Fruit fly (Drosophila melanogaster) whole organism, prepupa: Measurements from ENCODE around the gene bwa.

ENCODE experiments used
- CG11294 ChIP-seq: fragments of 200-800 bp; sonication (Bioruptor generic); IDR thresholded peaks from 2 replicates; pipeline ENCODE4 v1.3.6; 2022; ENCODE audit warnings: missing biosample characterization, missing genetic modification characterization
- CG6854 ChIP-seq: fragments of 200-800 bp; sonication (Bioruptor generic); optimal IDR thresholded peaks from 2 replicates; lab custom pipeline; 2017; ENCODE audit warnings: missing biosample characterization, mild to moderate bottlenecking, missing genetic modification characterization
- CG8119 ChIP-seq: fragments of 200-800 bp; sonication (Bioruptor generic); IDR thresholded peaks from 3 replicates; pipeline ENCODE4 v1.3.6; 2022; ENCODE audit warnings: missing biosample characterization, missing genetic modification characterization
- Eip78C ChIP-seq: fragments of 200-800 bp; sonication (Bioruptor generic); peaks from one replicate; lab custom pipeline; 2016; ENCODE audit warnings: missing biosample characterization, missing genetic modification characterization
- Ets96B ChIP-seq: fragments of 200-800 bp; optimal IDR thresholded peaks from 2 replicates; lab custom pipeline; 2019; ENCODE audit warnings: missing biosample characterization, mild to moderate bottlenecking, missing genetic modification characterization, moderate library complexity
- Gug ChIP-seq: fragments of 200-800 bp; sonication (Bioruptor generic); IDR thresholded peaks from 2 replicates; pipeline ENCODE4 v1.3.6; 2022; ENCODE audit warnings: missing biosample characterization, missing genetic modification characterization
- Hr39 ChIP-seq: fragments of 200-800 bp; sonication (Bioruptor generic); optimal IDR thresholded peaks from 2 replicates; lab custom pipeline; 2016; ENCODE audit warnings: missing biosample characterization, missing genetic modification characterization
- Smox ChIP-seq: fragments of 200-800 bp; sonication (Bioruptor generic); optimal IDR thresholded peaks from 3 replicates; lab custom pipeline; 2016; ENCODE audit warnings: missing biosample characterization, missing genetic modification characterization
- Sox102F ChIP-seq: fragments of 200-800 bp; sonication (Bioruptor generic); optimal IDR thresholded peaks from 2 replicates; lab custom pipeline; 2016; ENCODE audit warnings: missing biosample characterization, mild to moderate bottlenecking, missing genetic modification characterization
- fd59A ChIP-seq: fragments of 200-800 bp; sonication (Bioruptor generic); optimal IDR thresholded peaks from 2 replicates; lab custom pipeline; 2017; ENCODE audit warnings: missing biosample characterization, mild to moderate bottlenecking, missing genetic modification characterization, missing genetic modification reagents
- fd85E ChIP-seq: fragments of 200-800 bp; sonication (Bioruptor generic); optimal IDR thresholded peaks from 3 replicates; lab custom pipeline; 2016; ENCODE audit warnings: missing biosample characterization, missing genetic modification characterization
- salr ChIP-seq, 2 experiments: fragments of 200-800 bp; sonication (Bioruptor generic); optimal IDR thresholded peaks; 3 replicates each; lab custom pipeline; 2016 to 2018; ENCODE audit warnings: missing biosample characterization in 2 of 2, missing genetic modification characterization in 2 of 2, mild to moderate bottlenecking in 1 of 2
- vri ChIP-seq: fragments of 200-800 bp; sonication (Bioruptor generic); optimal IDR thresholded peaks from 3 replicates; lab custom pipeline; 2016; ENCODE audit warnings: missing biosample characterization, mild to moderate bottlenecking, missing genetic modification characterization

DNA sequence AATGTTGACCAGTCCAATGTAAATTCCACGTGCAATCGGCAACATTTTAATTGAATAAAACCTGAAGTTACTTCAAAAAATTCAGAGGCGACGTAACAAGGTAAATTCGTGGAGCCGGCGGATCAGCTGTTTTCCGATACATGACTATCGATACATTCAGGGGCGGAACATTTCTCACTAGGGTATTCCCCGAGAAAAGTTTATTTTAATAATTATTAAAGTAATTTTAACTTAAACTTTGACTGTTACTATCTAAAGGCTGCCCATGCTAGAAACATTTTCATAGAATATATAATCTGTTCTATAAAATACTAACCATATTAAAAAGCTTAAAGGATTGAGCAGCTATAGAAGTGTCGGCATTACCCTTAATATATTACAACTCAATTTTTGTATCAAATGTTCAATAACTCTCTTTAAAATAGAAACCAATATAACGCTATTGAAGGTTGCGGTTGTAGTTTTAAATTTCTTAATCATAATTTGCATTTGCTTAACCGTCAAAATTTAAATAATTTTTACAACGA lies 31.0 kb downstream of the bwa start, which contains the start of the genes mRpS18B and Kua:
- TF ChIP-seq fd85E (GFP tag; lab: Kevin White, UChicago) (no peak), Gug (GFP tag; lab: Robert Waterston, UW) (peak; percentile 15; the same call in 1 of the 2 replicates), Ets96B (peak; percentile 26), salr (GFP tag; optimal IDR thresholded peaks at IDR 0.05; lab: Kevin White, UChicago) (no peak), vri (GFP tag; lab: Kevin White, UChicago) (peak; percentile 41), CG6854 (GFP tag; lab: Kevin White, UChicago) (no peak), Eip78C (GFP tag; lab: Kevin White, UChicago) (peak; percentile 79), Smox (peak; percentile 43), Hr39 (GFP tag; lab: Kevin White, UChicago) (peak; percentile 17), fd59A (GFP tag; lab: Kevin White, UChicago) (no peak), CG8119 (GFP tag; lab: Robert Waterston, UW) (peak; percentile 31; the same call in 1 of the 3 replicates), Sox102F (no peak), CG11294 (GFP tag; lab: Robert Waterston, UW) (no peak)
